Worm (Caenorhabditis elegans) whole organism, L3 larva: ENCODE data around the gene fbxa-185.

ENCODE experiments used
- ceh-82 ChIP-seq: fragments of 150-350 bp; optimal IDR thresholded peaks from 2 replicates; lab custom pipeline; 2014; ENCODE audit warnings: missing biosample characterization, missing genetic modification characterization
- elt-2 ChIP-seq: sonication (generic microtip); optimal IDR thresholded peaks from 2 replicates; lab custom pipeline; 2016; ENCODE audit warnings: missing genetic modification reagents, mild to moderate bottlenecking, missing genetic modification characterization, missing compliant biosample characterization
- eor-1 ChIP-seq, 2 experiments: fragments of 150-350 bp; optimal IDR thresholded peaks; 2 replicates each; lab custom pipeline; 2014 to 2018; ENCODE audit warnings: missing biosample characterization in 2 of 2, missing genetic modification characterization in 2 of 2
- nhr-23 ChIP-seq: fragments of 150-350 bp; optimal IDR thresholded peaks from 2 replicates; lab custom pipeline; 2014; ENCODE audit warnings: missing biosample characterization, missing genetic modification reagents, missing genetic modification characterization
- nhr-237 ChIP-seq: fragments of 150-350 bp; optimal IDR thresholded peaks from 2 replicates; lab custom pipeline; 2014; ENCODE audit warnings: missing biosample characterization, missing genetic modification characterization
- nhr-25 ChIP-seq: sonication (generic microtip); optimal IDR thresholded peaks from 2 replicates; lab custom pipeline; 2017; ENCODE audit warnings: missing biosample characterization, missing genetic modification characterization
- nhr-76 ChIP-seq: fragments of 150-350 bp; sonication (generic microtip); optimal IDR thresholded peaks from 5 replicates; lab custom pipeline; 2014; ENCODE audit warnings: missing biosample characterization, missing genetic modification characterization
- pha-4 ChIP-seq: fragments of 150-350 bp; optimal IDR thresholded peaks from 2 replicates; lab custom pipeline; 2014; ENCODE audit warnings: missing biosample characterization, missing genetic modification reagents, missing genetic modification characterization
- skn-1 ChIP-seq: fragments of 150-350 bp; optimal IDR thresholded peaks from 2 replicates; lab custom pipeline; 2014; ENCODE audit warnings: missing biosample characterization, missing genetic modification characterization
- snpc-4 ChIP-seq: fragments of 150-350 bp; optimal IDR thresholded peaks from 2 replicates; lab custom pipeline; 2014; ENCODE audit warnings: missing biosample characterization, missing genetic modification characterization
- unc-39 ChIP-seq: sonication (generic microtip); optimal IDR thresholded peaks from 4 replicates; lab custom pipeline; 2017; ENCODE audit warnings: missing biosample characterization, missing genetic modification characterization
- unc-62 ChIP-seq: fragments of 150-350 bp; sonication (generic microtip); optimal IDR thresholded peaks from 4 replicates; lab custom pipeline; 2014; ENCODE audit warnings: missing biosample characterization, missing genetic modification reagents, missing genetic modification characterization

DNA sequence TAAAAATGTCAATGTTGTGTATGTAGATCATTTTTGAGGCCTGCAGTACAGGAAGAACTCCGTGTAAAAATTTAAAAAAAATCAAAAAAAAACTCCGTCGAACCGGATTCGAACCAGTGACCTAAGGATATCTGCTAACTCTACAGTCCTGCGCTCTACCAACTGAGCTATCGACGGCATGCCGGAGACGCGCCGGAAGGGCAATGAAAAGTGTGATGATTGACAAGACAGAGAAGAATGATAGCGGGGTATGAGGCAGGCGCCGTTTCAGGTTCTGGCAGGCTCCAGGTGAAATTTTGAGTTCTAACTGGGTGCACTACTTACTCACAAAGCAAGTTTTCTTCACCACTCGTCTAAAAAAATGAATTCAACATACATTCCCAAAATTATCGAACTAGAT, 13.7 kb upstream of the fbxa-185 start, which contains the start of gene srz-58:
- TF ChIP-seq snpc-4 (no peak), nhr-76 (tag; lab: Kevin White, UChicago) (no peak), ceh-82 (no peak), nhr-237 (tag; lab: Kevin White, UChicago) (no peak), pha-4 (tag; lab: Kevin White, UChicago) (no peak), skn-1 (no peak), nhr-25 (no peak), eor-1 (tag; optimal IDR thresholded peaks at IDR 0.05; lab: Kevin White, UChicago) (no peak), unc-62 (GFP tag; lab: Kevin White, UChicago) (no peak), elt-2 (tag; lab: Kevin White, UChicago) (no peak), unc-39 (tag; lab: Kevin White, UChicago) (no peak), nhr-23 (tag; lab: Kevin White, UChicago) (no peak)
